Fruit fly (Drosophila melanogaster): ENCODE results near the gene Srx.

Srx gene

dm6 chrX:17884567-17884966, 27.8 kb downstream of the Srx start (continued):
- TF ChIP-seq bsh (GFP tag; optimal IDR thresholded peaks at IDR 0.05) (no peak), sisA (GFP tag; IDR thresholded peaks at IDR 0.05) (no peak), cwo (GFP tag; optimal IDR thresholded peaks at IDR 0.05) (no peak), CG1529 (GFP tag; optimal IDR thresholded peaks at IDR 0.05) (no peak)

dm6 chrX:17885295-17885694, 28.5 kb downstream of the Srx start:
- TF ChIP-seq Ets65A (GFP tag) (no peak), gfzf (GFP tag; optimal IDR thresholded peaks at IDR 0.05) (no peak), stwl (tag; optimal IDR thresholded peaks at IDR 0.05) (peak; percentile 20), yki (optimal IDR thresholded peaks at IDR 0.05) (no peak), sob (GFP tag; IDR thresholded peaks at IDR 0.05) (no peak), Fer3 (tag; optimal IDR thresholded peaks at IDR 0.05) (no peak), CG8944 (GFP tag; optimal IDR thresholded peaks at IDR 0.05) (no peak), chinmo (GFP tag; IDR thresholded peaks at IDR 0.05; ENCODE audit: partially characterized antibody) (0 out of 4 replicates have a peak, but pooled peaks have one; percentile 62), CG15269 (tag; optimal IDR thresholded peaks at IDR 0.05) (no peak), CG15479 (GFP tag; optimal IDR thresholded peaks at IDR 0.05) (peak; percentile 30), ttk (GFP tag; IDR thresholded peaks at IDR 0.05) (no peak), sens (GFP tag) (peak; percentile 55), CG13296 (GFP tag; optimal IDR thresholded peaks at IDR 0.05) (no peak), HLH3B (GFP tag; IDR thresholded peaks at IDR 0.05) (no peak), cas (GFP tag; IDR thresholded peaks at IDR 0.05) (no peak), jumu (GFP tag; optimal IDR thresholded peaks at IDR 0.05) (no peak), dysf (GFP tag; IDR thresholded peaks at IDR 0.05) (no peak), lola (GFP tag; optimal IDR thresholded peaks at IDR 0.05) (no peak), Fer2 (tag; optimal IDR thresholded peaks at IDR 0.05) (no peak)

dm6 chrX:17886107-17886448, 29.3 kb downstream of the Srx start:
- TF ChIP-seq Elba2 (GFP tag; optimal IDR thresholded peaks at IDR 0.05) (peak; percentile 48), Myb (GFP tag; optimal IDR thresholded peaks at IDR 0.05) (no peak), CG13287 (GFP tag; IDR thresholded peaks at IDR 0.05; ENCODE audit: partially characterized antibody) (no peak), CG2199 (GFP tag; IDR thresholded peaks at IDR 0.05) (no peak), CG7271 (tag; optimal IDR thresholded peaks at IDR 0.05) (no peak), amos (GFP tag; IDR thresholded peaks at IDR 0.05; ENCODE audit: partially characterized antibody) (no peak), CG1233 (GFP tag; optimal IDR thresholded peaks at IDR 0.05) (no peak), CG12744 (GFP tag; optimal IDR thresholded peaks at IDR 0.05) (no peak), CG2116 (GFP tag; optimal IDR thresholded peaks at IDR 0.05) (no peak), CG12769 (tag; optimal IDR thresholded peaks at IDR 0.05) (no peak), CG12299 (tag; optimal IDR thresholded peaks at IDR 0.05) (no peak), eve (GFP tag; optimal IDR thresholded peaks at IDR 0.05) (peak in 1 of 2 experiments; percentile 70), wor (GFP tag; IDR thresholded peaks at IDR 0.05) (no peak), crp (GFP tag; optimal IDR thresholded peaks at IDR 0.05) (no peak), sna (GFP tag; IDR thresholded peaks at IDR 0.05; ENCODE audit: partially characterized antibody) (no peak), Atf3 (GFP tag; optimal IDR thresholded peaks at IDR 0.05) (no peak), Optix (GFP tag; IDR thresholded peaks at IDR 0.05) (no peak), bigmax (GFP tag; optimal IDR thresholded peaks at IDR 0.05) (peak; percentile 95), Meics (GFP tag; optimal IDR thresholded peaks at IDR 0.05) (no peak), en (GFP tag; optimal IDR thresholded peaks at IDR 0.05) (no peak), CG17186 (GFP tag; optimal IDR thresholded peaks at IDR 0.05) (peak; percentile 98), Hr39 (optimal IDR thresholded peaks at IDR 0.05) (no peak), CG5180 (GFP tag; optimal IDR thresholded peaks at IDR 0.05) (no peak), eyg (GFP tag; optimal IDR thresholded peaks at IDR 0.05) (no peak), Sry-β (GFP tag; optimal IDR thresholded peaks at IDR 0.05) (no peak), CG31365 (tag; optimal IDR thresholded peaks at IDR 0.05) (no peak), gsb-n (tag; optimal IDR thresholded peaks at IDR 0.05) (no peak), CG18262 (tag; optimal IDR thresholded peaks at IDR 0.05) (no peak)
